Fruit fly (Drosophila melanogaster) whole organism, wandering third instar larva: ENCODE results near the gene CG5455.

Source experiments
- Abd-B ChIP-seq: fragments of >200 bp; optimal IDR thresholded peaks from 2 replicates; lab custom pipeline; 2017; ENCODE audit warnings: missing biosample characterization, missing genetic modification characterization
- CrebA ChIP-seq: fragments of 200-800 bp; sonication (Bioruptor generic); optimal IDR thresholded peaks from 2 replicates; lab custom pipeline; 2016; ENCODE audit warnings: missing biosample characterization, mild to moderate bottlenecking, missing genetic modification characterization, borderline replicate concordance
- Dfd ChIP-seq: fragments of >200 bp; optimal IDR thresholded peaks from 2 replicates; lab custom pipeline; 2017; ENCODE audit warnings: missing biosample characterization, missing genetic modification characterization
- GATAd ChIP-seq: sonication (Bioruptor generic); optimal IDR thresholded peaks from 2 replicates; lab custom pipeline; 2016; ENCODE audit warnings: missing biosample characterization, missing genetic modification characterization
- Hnf4 ChIP-seq: fragments of 200-800 bp; sonication (Bioruptor generic); optimal IDR thresholded peaks from 2 replicates; lab custom pipeline; 2016; ENCODE audit warnings: missing biosample characterization, mild to moderate bottlenecking, missing genetic modification characterization
- Mio ChIP-seq: sonication (Bioruptor generic); optimal IDR thresholded peaks from 2 replicates; lab custom pipeline; 2016; ENCODE audit warnings: missing biosample characterization, missing genetic modification characterization
- Myc ChIP-seq: fragments of >200 bp; optimal IDR thresholded peaks from 2 replicates; lab custom pipeline; 2017
- OdsH ChIP-seq: fragments of 200-800 bp; sonication (Bioruptor generic); optimal IDR thresholded peaks from 2 replicates; lab custom pipeline; 2016; ENCODE audit warnings: missing biosample characterization, mild to moderate bottlenecking, missing genetic modification characterization
- lola ChIP-seq: fragments of >200 bp; optimal IDR thresholded peaks from 2 replicates; lab custom pipeline; 2017; ENCODE audit warnings: missing biosample characterization, missing genetic modification characterization
- pan ChIP-seq: fragments of >200 bp; optimal IDR thresholded peaks from 2 replicates; lab custom pipeline; 2017
- psq ChIP-seq: fragments of 200-800 bp; sonication (Bioruptor generic); optimal IDR thresholded peaks from 3 replicates; lab custom pipeline; 2017; ENCODE audit warnings: missing biosample characterization, mild to moderate bottlenecking, missing genetic modification characterization, moderate library complexity
- rgr ChIP-seq: fragments of 200-800 bp; sonication (Bioruptor generic); optimal IDR thresholded peaks from 3 replicates; lab custom pipeline; 2016; ENCODE audit warnings: missing biosample characterization, mild to moderate bottlenecking, missing genetic modification characterization
- usp ChIP-seq: fragments of >200 bp; optimal IDR thresholded peaks from 2 replicates; lab custom pipeline; 2017; ENCODE audit warnings: missing biosample characterization, missing genetic modification characterization

DNA sequence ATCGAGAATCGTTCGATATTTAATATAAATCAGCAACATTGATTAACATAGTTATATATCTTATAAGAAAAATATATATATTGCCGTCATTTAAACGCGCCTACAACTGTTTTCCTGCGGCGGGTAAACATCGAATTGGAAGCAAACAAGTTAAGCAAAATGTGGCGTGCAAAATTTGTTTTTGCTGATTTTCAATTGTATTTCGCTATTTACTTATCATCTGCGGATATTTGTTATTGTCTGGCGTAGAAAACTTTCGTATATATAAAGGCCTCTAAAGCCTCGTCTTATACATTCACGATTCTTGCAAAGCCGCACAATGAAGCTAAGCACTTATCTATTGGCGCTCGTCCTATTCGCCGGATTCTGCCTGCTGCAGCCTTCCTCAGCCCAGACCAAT, 6.8 kb upstream of the CG5455 start, which contains the start of gene CG43117:
- TF ChIP-seq psq (GFP tag; lab: Kevin White, UChicago) (no peak), OdsH (GFP tag; lab: Kevin White, UChicago) (no peak), pan (lab: Kevin White, UChicago) (no peak), Hnf4 (GFP tag; lab: Kevin White, UChicago) (no peak), rgr (no peak), GATAd (GFP tag; lab: Kevin White, UChicago) (no peak), Abd-B (no peak), Myc (no peak), Dfd (GFP tag; lab: Kevin White, UChicago) (no peak), usp (GFP tag; lab: Kevin White, UChicago) (no peak), CrebA (GFP tag; lab: Kevin White, UChicago) (no peak), lola (GFP tag; lab: Kevin White, UChicago) (no peak), Mio (GFP tag; lab: Kevin White, UChicago) (no peak)
